Fruit fly (Drosophila melanogaster): ENCODE results near the gene Kap-alpha3.
A peak's percentile ranks its signal among the peaks of the same experiment; 100 is the strongest.

Gene Kap-alpha3

DNA sequence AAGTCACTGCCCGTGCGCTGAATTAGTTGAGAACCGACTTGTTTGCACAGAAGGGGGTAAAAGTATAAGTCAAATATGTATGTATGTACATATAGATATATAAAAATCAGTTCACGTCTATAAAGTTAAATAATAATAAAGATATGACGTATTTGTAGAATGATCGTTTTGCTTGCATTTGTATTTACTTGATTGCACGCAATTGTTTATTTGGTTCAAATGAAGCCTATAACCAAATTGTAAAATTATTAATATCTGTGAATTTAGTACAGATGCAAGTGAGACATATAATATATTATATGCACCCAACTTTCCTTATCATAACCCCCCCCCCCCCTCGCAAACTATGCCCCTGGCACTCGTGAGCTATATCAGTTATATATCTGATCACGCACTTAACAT lies 23.0 kb upstream of the Kap-alpha3 start (continued):
- no peak for TF ChIP-seq Eip93F (GFP tag; optimal IDR thresholded peaks at IDR 0.05)
- peak; percentile 55 for TF ChIP-seq Ets96B (tag; optimal IDR thresholded peaks at IDR 0.05)
- TF ChIP-seq CG3032 (tag; optimal IDR thresholded peaks at IDR 0.05): peak; percentile 49
- peak; percentile 52 for TF ChIP-seq achi (GFP tag; optimal IDR thresholded peaks at IDR 0.05)
- peak; percentile 21 for TF ChIP-seq Smox (GFP tag; optimal IDR thresholded peaks at IDR 0.05)
- peak; percentile 50 for TF ChIP-seq OdsH (GFP tag; optimal IDR thresholded peaks at IDR 0.05)
- TF ChIP-seq CG15336 (GFP tag; IDR thresholded peaks at IDR 0.05): no peak
- peak; percentile 83 for TF ChIP-seq fkh (GFP tag; optimal IDR thresholded peaks at IDR 0.05)
- TF ChIP-seq Hr38 (GFP tag; optimal IDR thresholded peaks at IDR 0.05): no peak
- TF ChIP-seq CG7368 (GFP tag; optimal IDR thresholded peaks at IDR 0.05): peak; percentile 4
- no peak for TF ChIP-seq Blimp-1 (GFP tag; optimal IDR thresholded peaks at IDR 0.05)
- peak; percentile 59; the same call in 1 of the 3 replicates for TF ChIP-seq CG6163 (GFP tag; IDR thresholded peaks at IDR 0.05)
- TF ChIP-seq CG4318 (GFP tag; optimal IDR thresholded peaks at IDR 0.05): no peak
- peak; percentile 4 for TF ChIP-seq esn (GFP tag; optimal IDR thresholded peaks at IDR 0.05)
- peak; percentile 39 for TF ChIP-seq CG6792 (GFP tag; optimal IDR thresholded peaks at IDR 0.05)
- TF ChIP-seq Sox14 (GFP tag; optimal IDR thresholded peaks at IDR 0.05): no peak
- TF ChIP-seq vri (GFP tag; optimal IDR thresholded peaks at IDR 0.05): peak; percentile 17
- TF ChIP-seq Eip75B (GFP tag; optimal IDR thresholded peaks at IDR 0.05): no peak
- TF ChIP-seq pdm3 (GFP tag; optimal IDR thresholded peaks at IDR 0.05): peak; percentile 8
- no peak for TF ChIP-seq lz (GFP tag; optimal IDR thresholded peaks at IDR 0.05)
- peak; percentile 56 for TF ChIP-seq CG6808 (GFP tag; optimal IDR thresholded peaks at IDR 0.05)
- TF ChIP-seq acj6 (GFP tag; optimal IDR thresholded peaks at IDR 0.05): peak; percentile 4
- TF ChIP-seq dac (GFP tag; optimal IDR thresholded peaks at IDR 0.05): no peak
- no peak for TF ChIP-seq Met (GFP tag; optimal IDR thresholded peaks at IDR 0.05)
- peak; percentile 41 for TF ChIP-seq CG10631 (GFP tag; optimal IDR thresholded peaks at IDR 0.05)
- TF ChIP-seq salr (GFP tag; optimal IDR thresholded peaks at IDR 0.05): no peak
- TF ChIP-seq Sox15 (GFP tag; optimal IDR thresholded peaks at IDR 0.05): peak; percentile 10
- peak; percentile 27 for TF ChIP-seq Sox102F (GFP tag; optimal IDR thresholded peaks at IDR 0.05)
- peak; percentile 42 for TF ChIP-seq CG11762 (GFP tag; optimal IDR thresholded peaks at IDR 0.05; ENCODE audit: insufficient read depth)
- TF ChIP-seq CG11294 (GFP tag; IDR thresholded peaks at IDR 0.05): no peak
- peak; percentile 51 for TF ChIP-seq CG9139 (GFP tag; optimal IDR thresholded peaks at IDR 0.05)
- no peak for TF ChIP-seq Hr39 (GFP tag; optimal IDR thresholded peaks at IDR 0.05)

DNA sequence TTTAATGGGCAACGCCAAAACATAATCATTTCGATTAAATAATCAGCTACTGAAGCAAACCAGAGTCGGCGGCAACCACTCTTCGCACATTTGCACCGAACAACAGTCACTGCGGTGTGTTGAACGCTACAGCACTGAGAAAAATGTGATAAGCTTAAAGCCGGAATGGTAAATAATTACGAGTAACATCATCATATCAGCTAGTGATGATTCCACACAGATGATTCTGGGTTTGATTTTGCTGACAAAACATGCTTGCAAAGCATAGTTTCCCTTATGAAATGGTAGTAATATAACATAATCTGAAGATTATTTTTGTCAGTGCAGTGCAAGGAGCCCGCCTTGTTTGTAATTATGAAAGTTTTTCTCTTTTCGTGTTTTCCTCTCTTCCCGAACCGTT lies 20.6 kb upstream of the Kap-alpha3 start:
- TF ChIP-seq CG11902 (GFP tag; optimal IDR thresholded peaks at IDR 0.05) (peak; percentile 68), eg (GFP tag; IDR thresholded peaks at IDR 0.05) (peak; percentile 89), net (GFP tag; optimal IDR thresholded peaks at IDR 0.05) (peak; percentile 85), salr (GFP tag; optimal IDR thresholded peaks at IDR 0.05) (peak; percentile 49 to 82), CG6792 (GFP tag; optimal IDR thresholded peaks at IDR 0.05) (peak; percentile 81), Sox15 (GFP tag; optimal IDR thresholded peaks at IDR 0.05) (peak; percentile 68), acj6 (GFP tag; optimal IDR thresholded peaks at IDR 0.05) (peak; percentile 87), Ets21C (GFP tag; optimal IDR thresholded peaks at IDR 0.05) (peak; percentile 51), Ets96B (tag; optimal IDR thresholded peaks at IDR 0.05) (peak; percentile 67), CG4318 (GFP tag; optimal IDR thresholded peaks at IDR 0.05) (peak; percentile 90), CG31627 (GFP tag; optimal IDR thresholded peaks at IDR 0.05) (peak; percentile 77), dsx (GFP tag; optimal IDR thresholded peaks at IDR 0.05; ENCODE audit: poor library complexity, severe bottlenecking) (no peak), vri (GFP tag; optimal IDR thresholded peaks at IDR 0.05) (peak; percentile 54), CG8632 (GFP tag; optimal IDR thresholded peaks at IDR 0.05) (peak; percentile 69), CG10631 (GFP tag; optimal IDR thresholded peaks at IDR 0.05) (peak; percentile 76), Hr38 (GFP tag; optimal IDR thresholded peaks at IDR 0.05) (peak; percentile 39), Lpt (GFP tag; optimal IDR thresholded peaks at IDR 0.05) (peak; percentile 92), Gug (GFP tag; IDR thresholded peaks at IDR 0.05) (peak; percentile 78), CG9139 (GFP tag; optimal IDR thresholded peaks at IDR 0.05) (peak; percentile 14), Hr39 (GFP tag; optimal IDR thresholded peaks at IDR 0.05) (peak; percentile 83), CG6808 (GFP tag; optimal IDR thresholded peaks at IDR 0.05) (peak; percentile 54), CG7368 (GFP tag; optimal IDR thresholded peaks at IDR 0.05) (peak; percentile 75), Hr4 (GFP tag; optimal IDR thresholded peaks at IDR 0.05) (peak; percentile 98), Sox102F (GFP tag; optimal IDR thresholded peaks at IDR 0.05) (peak; percentile 73), esn (GFP tag; optimal IDR thresholded peaks at IDR 0.05) (peak; percentile 81), CG11762 (GFP tag; optimal IDR thresholded peaks at IDR 0.05; ENCODE audit: insufficient read depth) (peak; percentile 81), pdm3 (GFP tag; optimal IDR thresholded peaks at IDR 0.05) (peak; percentile 87), CG3032 (tag; optimal IDR thresholded peaks at IDR 0.05) (peak; percentile 62), CG10669 (GFP tag; optimal IDR thresholded peaks at IDR 0.05) (peak; percentile 59), CG8119 (GFP tag; IDR thresholded peaks at IDR 0.05) (peak; percentile 95), CG11294 (GFP tag; IDR thresholded peaks at IDR 0.05) (peak; percentile 64; the same call in 1 of the 2 replicates), Eip93F (GFP tag; optimal IDR thresholded peaks at IDR 0.05) (no peak), cyc (GFP tag; optimal IDR thresholded peaks at IDR 0.05) (peak; percentile 77), Met (GFP tag; optimal IDR thresholded peaks at IDR 0.05) (peak; percentile 72), dac (GFP tag; optimal IDR thresholded peaks at IDR 0.05) (peak; percentile 93), CG34406 (GFP tag; optimal IDR thresholded peaks at IDR 0.05) (peak; percentile 73), Eip75B (GFP tag; optimal IDR thresholded peaks at IDR 0.05) (peak; percentile 83)
